Worm (Caenorhabditis elegans): ENCODE measurements around the gene W02H5.19.
A peak's percentile ranks its signal among the peaks of the same experiment; 100 is the strongest.
"Not testable (repeated sequence)": the region's sequence is repeated elsewhere in the genome, so short reads cannot be mapped to it uniquely, and the experiment has no call there.

W02H5.19 gene

ce11 chrV:2621879-2622278 is 16.8 kb upstream of the W02H5.19 start, which contains the start of gene srh-271:
srh-271 (minus strand) TSS chrV:2621979.
- TF ChIP-seq efl-1 (optimal IDR thresholded peaks at IDR 0.05) (no peak), efl-1 (GFP tag; optimal IDR thresholded peaks at IDR 0.05 in 1 of 2) (peak in 1 of 2 experiments; percentile 38), egl-13 (tag; optimal IDR thresholded peaks at IDR 0.05) (no peak)

DNA sequence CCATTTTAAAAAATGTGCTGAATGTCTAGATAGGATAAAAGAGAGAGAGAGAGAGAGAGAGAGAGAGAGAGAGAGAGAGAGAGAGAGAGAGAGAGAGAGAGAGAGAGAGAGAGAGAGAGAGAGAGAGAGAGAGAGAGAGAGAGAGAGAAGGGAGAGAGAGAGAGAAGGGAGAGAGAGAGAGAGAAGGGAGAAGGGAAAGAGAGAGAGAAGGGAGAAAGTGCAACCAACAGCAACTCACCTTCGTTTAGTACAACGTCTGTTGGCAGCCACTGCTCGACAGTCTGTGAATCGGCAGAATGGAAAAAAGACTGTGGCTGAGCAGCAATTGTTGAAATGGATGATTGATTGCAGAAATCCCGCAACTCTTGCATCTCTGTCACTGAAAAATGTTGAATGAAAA is 14.9 kb upstream of the W02H5.19 start:
- TF ChIP-seq efl-1 (optimal IDR thresholded peaks at IDR 0.05), result peak in 1 of 2 experiments; percentile 8
- no peak for TF ChIP-seq efl-1 (GFP tag; optimal IDR thresholded peaks at IDR 0.05 in 1 of 2)
- TF ChIP-seq grh-1 (GFP tag; IDR thresholded peaks at IDR 0.05), result no peak

- not testable (repeated sequence) for TF ChIP-seq isw-1 (GFP tag; IDR thresholded peaks at IDR 0.05); ztf-11 (tag; optimal IDR thresholded peaks at IDR 0.05); Y116A8C.19 (tag; optimal IDR thresholded peaks at IDR 0.05; ENCODE audit: borderline replicate concordance)
Observed at ce11 chrV:2625360-2625759, 13.3 kb upstream of the W02H5.19 start, which contains the start of gene sknr-1. sknr-1 (minus strand) TSS chrV:2625460.

DNA sequence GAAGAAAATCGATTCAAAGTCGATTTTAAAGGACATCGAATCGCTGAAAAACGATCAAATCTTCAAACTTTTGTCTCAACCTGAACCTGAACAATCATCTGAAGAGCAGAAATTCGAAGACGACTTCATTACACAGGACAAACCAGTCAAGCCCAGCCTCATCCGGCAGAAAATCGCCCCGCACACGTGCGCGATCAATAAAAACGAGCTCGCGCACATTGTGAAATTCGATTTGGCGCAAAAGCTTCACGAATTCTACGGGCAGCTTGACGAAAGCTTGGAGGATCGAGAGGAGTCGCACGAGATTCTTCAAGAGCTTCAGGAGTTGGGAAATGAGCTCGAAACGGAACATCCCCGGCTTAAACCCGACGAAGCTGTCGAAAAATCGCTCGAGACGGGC is 345 bp downstream of the W02H5.19 start, which contains the start of gene W02H5.2:
Gene W02H5.2, plus strand, starts transcription at position 301 of the 400 bp plus-strand sequence.
- TF ChIP-seq mab-9 (GFP tag; IDR thresholded peaks at IDR 0.05) (no peak), dpl-1 (GFP tag; optimal IDR thresholded peaks at IDR 0.05) (no peak), hlh-4 (tag; optimal IDR thresholded peaks at IDR 0.05) (no peak), nhr-237 (tag; optimal IDR thresholded peaks at IDR 0.05) (no peak), tbx-2 (tag; optimal IDR thresholded peaks at IDR 0.05) (no peak), lin-35 (GFP tag; optimal IDR thresholded peaks at IDR 0.05) (no peak), hlh-17 (GFP tag; optimal IDR thresholded peaks at IDR 0.05; ENCODE audit: borderline replicate concordance) (no peak), nhr-77 (tag; optimal IDR thresholded peaks at IDR 0.05) (no peak), nhr-11 (tag; optimal IDR thresholded peaks at IDR 0.05) (no peak), nhr-47 (tag; optimal IDR thresholded peaks at IDR 0.05) (no peak), unc-130 (tag; optimal IDR thresholded peaks at IDR 0.05) (no peak), nhr-76 (tag; optimal IDR thresholded peaks at IDR 0.05) (no peak), lsy-2 (tag; optimal IDR thresholded peaks at IDR 0.05) (no peak), lir-3 (tag; optimal IDR thresholded peaks at IDR 0.05; ENCODE audit: poor library complexity) (no peak), fos-1 (tag; optimal IDR thresholded peaks at IDR 0.05) (no peak), ceh-63 (GFP tag; optimal IDR thresholded peaks at IDR 0.05) (no peak), fkh-10 (GFP tag; optimal IDR thresholded peaks at IDR 0.05) (no peak)

DNA sequence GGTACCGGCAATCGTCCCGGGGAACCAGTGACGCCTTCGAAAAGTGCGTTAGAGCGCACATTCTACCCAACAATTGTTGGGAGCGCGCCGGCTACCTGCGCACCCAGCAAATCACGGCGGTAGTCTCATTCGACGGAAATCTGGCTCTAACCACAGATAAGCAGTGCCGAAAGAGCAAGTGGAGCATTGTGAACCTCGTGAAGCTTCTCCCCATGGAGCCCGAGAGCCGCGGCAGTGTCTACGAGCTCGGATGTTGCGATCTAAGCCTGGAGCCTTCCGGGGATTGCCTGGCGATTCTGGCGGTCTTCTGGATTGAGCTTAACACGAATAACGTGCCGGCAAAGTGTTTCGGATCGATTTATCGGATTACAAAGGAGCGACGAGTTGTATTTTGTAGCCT is 816 bp downstream of the W02H5.19 start:
- TF ChIP-seq C04F5.9 (tag; optimal IDR thresholded peaks at IDR 0.05) (no peak), dpl-1 (GFP tag; optimal IDR thresholded peaks at IDR 0.05) (peak in 1 of 3 experiments; percentile 1), efl-1 (optimal IDR thresholded peaks at IDR 0.05) (no peak), efl-1 (GFP tag; optimal IDR thresholded peaks at IDR 0.05 in 1 of 2) (peak in 1 of 2 experiments; percentile 10)

ce11 chrV:2646067-2646466 is 7.4 kb downstream of the W02H5.19 start:
- no peak for TF ChIP-seq nhr-84 (tag; optimal IDR thresholded peaks at IDR 0.05)
- no peak for TF ChIP-seq nhr-47 (tag; optimal IDR thresholded peaks at IDR 0.05)
- no peak for TF ChIP-seq rnt-1 (tag; optimal IDR thresholded peaks at IDR 0.05)
- TF ChIP-seq hpl-2 (GFP tag; optimal IDR thresholded peaks at IDR 0.05), result no peak
- TF ChIP-seq skn-1 (tag; optimal IDR thresholded peaks at IDR 0.05), result no peak
- TF ChIP-seq snpc-4 (tag; optimal IDR thresholded peaks at IDR 0.05), result no peak
- no peak for TF ChIP-seq ama-1 (optimal IDR thresholded peaks at IDR 0.05)
- no peak for TF ChIP-seq nhr-90 (tag; optimal IDR thresholded peaks at IDR 0.05; ENCODE audit: poor library complexity)
- TF ChIP-seq swsn-7 (tag; optimal IDR thresholded peaks at IDR 0.05), result no peak
- TF ChIP-seq Y116A8C.19 (tag; optimal IDR thresholded peaks at IDR 0.05; ENCODE audit: borderline replicate concordance), result no peak
- no peak for TF ChIP-seq efl-1 (optimal IDR thresholded peaks at IDR 0.05)
- no peak for TF ChIP-seq efl-1 (GFP tag; optimal IDR thresholded peaks at IDR 0.05 in 1 of 2)
- no peak for TF ChIP-seq snu-23 (GFP tag; optimal IDR thresholded peaks at IDR 0.05)
- no peak for TF ChIP-seq unc-86 (tag; optimal IDR thresholded peaks at IDR 0.05)
- no peak for TF ChIP-seq ceh-82 (tag; optimal IDR thresholded peaks at IDR 0.05)
- TF ChIP-seq aly-2 (tag; optimal IDR thresholded peaks at IDR 0.05), result no peak
